Fruit fly (Drosophila melanogaster) S2 (cell line): ENCODE data around the gene Prm.

Experiments
- CG8478 ChIP-seq: fragments of >200 bp; optimal IDR thresholded peaks from 2 replicates; lab custom pipeline; 2018
- CTCF ChIP-seq, 2 experiments: fragments of >200 bp; optimal IDR thresholded peaks; 2 replicates each; lab custom pipeline; 2018

DNA sequence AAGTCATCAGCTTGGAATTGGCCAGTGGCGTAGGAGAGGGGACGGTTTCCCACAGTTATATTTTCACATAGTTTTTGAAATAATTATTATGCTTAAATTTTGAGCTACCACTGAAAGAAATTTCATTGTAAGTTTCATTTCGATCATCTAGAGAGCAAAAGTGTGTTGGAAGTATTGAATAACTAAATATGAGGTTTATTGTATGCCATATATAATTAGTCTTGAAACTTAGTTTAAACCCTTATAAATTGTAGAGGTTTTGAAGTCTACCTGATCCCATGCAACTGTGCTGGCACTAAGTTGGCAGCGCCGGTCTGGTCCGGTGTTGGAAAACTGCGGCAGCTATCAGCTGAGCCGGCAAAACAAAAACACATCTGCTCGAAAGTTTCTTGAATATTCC, 24.0 kb downstream of the Prm start, which contains the start of the genes CG32022 and CG6511:
- TF ChIP-seq CG8478 = no peak
- TF ChIP-seq CTCF (optimal IDR thresholded peaks at IDR 0.05; lab: Kevin White, UChicago) = no peak
